Fruit fly (Drosophila melanogaster) whole organism, embryonic: Measurements from ENCODE around the gene CG14237.

Experiments used
- Adf1 ChIP-seq: fragments of 200-800 bp; sonication (Bioruptor generic); IDR thresholded peaks from 2 replicates; pipeline ENCODE4 v1.3.6; 2022; ENCODE audit warnings: missing biosample characterization, missing genetic modification characterization
- Blimp-1 ChIP-seq: fragments of 200-800 bp; sonication (Bioruptor generic); optimal IDR thresholded peaks from 3 replicates; lab custom pipeline; 2018; ENCODE audit warnings: missing biosample characterization, missing genetic modification characterization, mild to moderate bottlenecking, moderate library complexity, missing genetic modification reagents
- BtbVII ChIP-seq: fragments of 200-800 bp; sonication (Bioruptor generic); optimal IDR thresholded peaks from 3 replicates; lab custom pipeline; 2017; ENCODE audit warnings: missing biosample characterization, mild to moderate bottlenecking, missing genetic modification characterization
- CG10979 ChIP-seq: fragments of 200-800 bp; sonication (Bioruptor generic); optimal IDR thresholded peaks from 2 replicates; lab custom pipeline; 2018; ENCODE audit warnings: missing biosample characterization, mild to moderate bottlenecking, missing genetic modification characterization, moderate library complexity
- CG11696 ChIP-seq: fragments of 200-800 bp; sonication (Bioruptor generic); IDR thresholded peaks from 2 replicates; pipeline ENCODE4 v1.3.6; 2022; ENCODE audit warnings: missing biosample characterization, missing genetic modification characterization
- CG12155 ChIP-seq: fragments of 200-800 bp; sonication (Bioruptor generic); optimal IDR thresholded peaks from 3 replicates; lab custom pipeline; 2016; ENCODE audit warnings: missing biosample characterization, missing genetic modification characterization
- CG1233 ChIP-seq: fragments of 200-800 bp; sonication (Bioruptor generic); optimal IDR thresholded peaks from 4 replicates; lab custom pipeline; 2018; ENCODE audit warnings: missing biosample characterization, mild to moderate bottlenecking, missing genetic modification characterization
- CG12659 ChIP-seq: fragments of 200-800 bp; sonication (Bioruptor generic); optimal IDR thresholded peaks from 3 replicates; lab custom pipeline; 2017; ENCODE audit warnings: mild to moderate bottlenecking, missing biosample characterization, missing genetic modification reagents, missing genetic modification characterization
- CG15696 ChIP-seq: fragments of 200-800 bp; sonication (Bioruptor generic); optimal IDR thresholded peaks from 2 replicates; lab custom pipeline; 2019; ENCODE audit warnings: missing biosample characterization, mild to moderate bottlenecking, missing genetic modification characterization, moderate library complexity
- CG1647 ChIP-seq: fragments of 200-800 bp; sonication (Bioruptor generic); optimal IDR thresholded peaks from 3 replicates; lab custom pipeline; 2016; ENCODE audit warnings: missing biosample characterization, missing genetic modification characterization
- CG16779 ChIP-seq: fragments of 200-800 bp; sonication (Bioruptor generic); IDR thresholded peaks from 2 replicates; pipeline ENCODE4 v1.3.6; 2022; ENCODE audit warnings: missing biosample characterization, missing genetic modification characterization
- CG16863 ChIP-seq: fragments of 200-800 bp; sonication (Bioruptor generic); optimal IDR thresholded peaks from 3 replicates; lab custom pipeline; 2016; ENCODE audit warnings: missing biosample characterization, missing genetic modification characterization
- CG18262 ChIP-seq: fragments of 200-800 bp; optimal IDR thresholded peaks from 3 replicates; lab custom pipeline; 2019; ENCODE audit warnings: missing biosample characterization, mild to moderate bottlenecking, missing genetic modification characterization, moderate library complexity
- CG18599 ChIP-seq: fragments of 200-800 bp; sonication (Bioruptor generic); optimal IDR thresholded peaks from 3 replicates; lab custom pipeline; 2017; ENCODE audit warnings: missing biosample characterization, missing genetic modification characterization, mild to moderate bottlenecking, moderate library complexity, missing genetic modification reagents
- CG31441 ChIP-seq: fragments of 200-800 bp; sonication (Bioruptor generic); IDR thresholded peaks from 2 replicates; pipeline ENCODE4 v1.3.6; 2022; ENCODE audit warnings: missing biosample characterization, missing genetic modification characterization
- CG32532 ChIP-seq: fragments of 200-800 bp; sonication (Bioruptor generic); IDR thresholded peaks from 2 replicates; pipeline ENCODE4 v1.3.6; 2022; ENCODE audit warnings: missing biosample characterization, missing genetic modification characterization
- CG5953 ChIP-seq: fragments of 200-800 bp; sonication (Bioruptor generic); IDR thresholded peaks from 2 replicates; pipeline ENCODE4 v1.3.6; 2022; ENCODE audit warnings: missing biosample characterization, missing genetic modification characterization
- CG6272 ChIP-seq: fragments of 200-800 bp; sonication (Bioruptor generic); IDR thresholded peaks from 2 replicates; pipeline ENCODE4 v1.3.6; 2022; ENCODE audit warnings: missing biosample characterization, missing genetic modification characterization
- CG6654 ChIP-seq: fragments of 200-800 bp; sonication (Bioruptor generic); optimal IDR thresholded peaks from 2 replicates; lab custom pipeline; 2017; ENCODE audit warnings: missing biosample characterization, mild to moderate bottlenecking, missing genetic modification characterization
- CG7987 ChIP-seq: fragments of 200-800 bp; sonication (Bioruptor generic); optimal IDR thresholded peaks from 2 replicates; lab custom pipeline; 2018; ENCODE audit warnings: missing biosample characterization, mild to moderate bottlenecking, missing genetic modification characterization, moderate library complexity
- CHES-1-like ChIP-seq: fragments of 200-800 bp; sonication (Bioruptor generic); optimal IDR thresholded peaks from 2 replicates; lab custom pipeline; 2016; ENCODE audit warnings: missing biosample characterization, missing genetic modification characterization
- Dad ChIP-seq: fragments of 200-800 bp; sonication (Bioruptor generic); optimal IDR thresholded peaks from 3 replicates; lab custom pipeline; 2016; ENCODE audit warnings: missing biosample characterization, missing genetic modification characterization
- Dref ChIP-seq: fragments of 200-800 bp; sonication (Bioruptor generic); IDR thresholded peaks from 2 replicates; pipeline ENCODE4 v1.3.6; 2022; ENCODE audit warnings: missing biosample characterization, missing genetic modification characterization
- Ets65A ChIP-seq: fragments of 200-800 bp; sonication (Bioruptor generic); peaks from one replicate; lab custom pipeline; 2016; ENCODE audit warnings: missing biosample characterization, missing genetic modification characterization
- Fer3 ChIP-seq: fragments of 200-800 bp; sonication (Bioruptor generic); optimal IDR thresholded peaks from 2 replicates; lab custom pipeline; 2018; ENCODE audit warnings: missing biosample characterization, mild to moderate bottlenecking, missing genetic modification characterization, moderate library complexity
- Hmr ChIP-seq: fragments of 200-800 bp; sonication (Bioruptor generic); optimal IDR thresholded peaks from 3 replicates; lab custom pipeline; 2017; ENCODE audit warnings: mild to moderate bottlenecking, missing biosample characterization, missing genetic modification reagents, missing genetic modification characterization
- MESR4 ChIP-seq: fragments of 200-800 bp; sonication (Bioruptor generic); optimal IDR thresholded peaks from 2 replicates; lab custom pipeline; 2018; ENCODE audit warnings: missing biosample characterization, mild to moderate bottlenecking, missing genetic modification characterization, moderate library complexity
- NC2α ChIP-seq: fragments of 200-800 bp; sonication (Bioruptor generic); optimal IDR thresholded peaks from 2 replicates; lab custom pipeline; 2016; ENCODE audit warnings: missing biosample characterization, missing genetic modification characterization
- NK7.1 ChIP-seq: fragments of 200-800 bp; sonication (Bioruptor generic); optimal IDR thresholded peaks from 3 replicates; lab custom pipeline; 2016; ENCODE audit warnings: missing biosample characterization, missing genetic modification characterization
- Oaz ChIP-seq: fragments of 200-800 bp; sonication (Bioruptor generic); IDR thresholded peaks from 2 replicates; pipeline ENCODE4 v1.3.6; 2022; ENCODE audit warnings: missing biosample characterization, missing genetic modification characterization
- Rx ChIP-seq: fragments of 200-800 bp; sonication (Bioruptor generic); IDR thresholded peaks from 2 replicates; pipeline ENCODE4 v1.3.6; 2022; ENCODE audit warnings: missing biosample characterization, missing genetic modification characterization
- Spps ChIP-seq: fragments of 200-800 bp; sonication (Bioruptor generic); optimal IDR thresholded peaks from 2 replicates; lab custom pipeline; 2018; ENCODE audit warnings: missing biosample characterization, mild to moderate bottlenecking, missing genetic modification characterization
- Ssrp ChIP-seq: fragments of 200-800 bp; sonication (Bioruptor generic); optimal IDR thresholded peaks from 2 replicates; lab custom pipeline; 2018; ENCODE audit warnings: missing biosample characterization, mild to moderate bottlenecking, missing genetic modification characterization, moderate library complexity
- Xbp1 ChIP-seq: fragments of 200-800 bp; sonication (Bioruptor generic); optimal IDR thresholded peaks from 3 replicates; lab custom pipeline; 2016; ENCODE audit warnings: missing biosample characterization, mild to moderate bottlenecking, missing genetic modification characterization
- abd-A ChIP-seq: fragments of 200-800 bp; sonication (Bioruptor generic); optimal IDR thresholded peaks from 3 replicates; lab custom pipeline; 2019; ENCODE audit warnings: missing biosample characterization, mild to moderate bottlenecking, missing genetic modification characterization, moderate library complexity
- al ChIP-seq: fragments of 200-800 bp; sonication (Bioruptor generic); IDR thresholded peaks from 2 replicates; pipeline ENCODE4 v1.3.6; 2022; ENCODE audit warnings: missing biosample characterization, missing genetic modification characterization
- ara ChIP-seq: fragments of 200-800 bp; sonication (Bioruptor generic); IDR thresholded peaks from 2 replicates; pipeline ENCODE4 v1.3.6; 2022; ENCODE audit warnings: missing biosample characterization, missing genetic modification characterization
- ato ChIP-seq: fragments of 200-800 bp; sonication (Bioruptor generic); IDR thresholded peaks from 2 replicates; pipeline ENCODE4 v1.3.6; 2022; ENCODE audit warnings: missing biosample characterization, missing genetic modification characterization; ENCODE audit not compliant: partially characterized antibody
- crc ChIP-seq: fragments of 200-800 bp; sonication (Bioruptor generic); optimal IDR thresholded peaks from 2 replicates; lab custom pipeline; 2016; ENCODE audit warnings: missing biosample characterization, missing genetic modification characterization
- cwo ChIP-seq: fragments of 200-800 bp; sonication (Bioruptor generic); optimal IDR thresholded peaks from 3 replicates; lab custom pipeline; 2017; ENCODE audit warnings: missing biosample characterization, missing genetic modification characterization, mild to moderate bottlenecking, moderate library complexity, missing genetic modification reagents
- eyg ChIP-seq: fragments of 200-800 bp; sonication (Bioruptor generic); optimal IDR thresholded peaks from 3 replicates; lab custom pipeline; 2016; ENCODE audit warnings: missing biosample characterization, missing genetic modification characterization
- gro ChIP-seq: fragments of 200-800 bp; sonication (Bioruptor generic); optimal IDR thresholded peaks from 2 replicates; lab custom pipeline; 2016; ENCODE audit warnings: missing biosample characterization, missing genetic modification characterization
- ind ChIP-seq: fragments of 200-800 bp; sonication (Bioruptor generic); optimal IDR thresholded peaks from 3 replicates; lab custom pipeline; 2016; ENCODE audit warnings: missing biosample characterization, missing genetic modification characterization
- lab ChIP-seq: fragments of 200-800 bp; sonication (Bioruptor generic); optimal IDR thresholded peaks from 3 replicates; lab custom pipeline; 2017; ENCODE audit warnings: missing biosample characterization, missing genetic modification characterization, mild to moderate bottlenecking, moderate library complexity, missing genetic modification reagents
- mirr ChIP-seq: fragments of 200-800 bp; sonication (Bioruptor generic); optimal IDR thresholded peaks from 3 replicates; lab custom pipeline; 2018; ENCODE audit warnings: missing biosample characterization, mild to moderate bottlenecking, missing genetic modification characterization
- pfk ChIP-seq: fragments of 200-800 bp; sonication (Bioruptor generic); optimal IDR thresholded peaks from 2 replicates; lab custom pipeline; 2018; ENCODE audit warnings: missing biosample characterization, mild to moderate bottlenecking, missing genetic modification characterization, moderate library complexity
- sna ChIP-seq: fragments of 200-800 bp; sonication (Bioruptor generic); IDR thresholded peaks from 2 replicates; pipeline ENCODE4 v1.3.6; 2022; ENCODE audit warnings: missing biosample characterization, missing genetic modification characterization; ENCODE audit not compliant: partially characterized antibody
- so ChIP-seq: fragments of 200-800 bp; sonication (Bioruptor generic); IDR thresholded peaks from 3 replicates; pipeline ENCODE4 v1.3.6; 2022; ENCODE audit warnings: missing biosample characterization, missing genetic modification characterization
- ssp ChIP-seq: fragments of 200-800 bp; sonication (Bioruptor generic); IDR thresholded peaks from 2 replicates; pipeline ENCODE4 v1.3.6; 2022; ENCODE audit warnings: missing biosample characterization, missing genetic modification characterization
- tgo ChIP-seq: fragments of 200-800 bp; sonication (Bioruptor generic); IDR thresholded peaks from 3 replicates; pipeline ENCODE4 v1.3.6; 2022; ENCODE audit warnings: missing biosample characterization, missing genetic modification characterization
- tll ChIP-seq, 2 experiments: fragments of 200-800 bp in 1 of 2; fragments of >200 bp in 1 of 2; sonication (Bioruptor generic) in 1 of 2; optimal IDR thresholded peaks; 2 replicates each; lab custom pipeline; 2017 to 2019; ENCODE audit warnings: missing biosample characterization in 2 of 2, missing genetic modification characterization in 2 of 2, mild to moderate bottlenecking in 1 of 2, moderate library complexity in 1 of 2
- trh ChIP-seq: fragments of 200-800 bp; sonication (Bioruptor generic); optimal IDR thresholded peaks from 2 replicates; lab custom pipeline; 2016; ENCODE audit warnings: missing biosample characterization, missing genetic modification characterization

CG14237 gene

DNA sequence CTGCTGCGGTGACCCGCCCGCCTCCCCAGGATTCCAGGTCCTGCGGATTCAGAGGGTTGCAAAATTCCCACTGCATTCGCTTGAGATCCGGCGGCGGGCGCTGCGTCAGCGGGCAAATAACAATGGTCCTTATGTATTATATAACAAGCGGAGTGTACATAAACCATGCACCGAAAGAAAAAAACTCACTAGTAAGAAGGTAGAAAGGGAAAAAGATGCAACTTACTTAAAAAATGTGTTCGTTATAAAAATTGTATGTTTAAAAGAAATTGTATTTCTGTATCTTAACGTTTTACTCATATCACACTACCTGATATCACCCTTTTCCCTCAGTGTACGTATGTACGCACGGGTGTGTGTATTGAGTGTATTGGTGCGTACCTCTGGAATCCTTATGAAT, 42.5 kb downstream of the CG14237 start (continued):
- no peak for TF ChIP-seq mirr
- no peak for TF ChIP-seq Spps (tag; lab: Kevin White, UChicago)
- TF ChIP-seq so = no peak
- TF ChIP-seq Adf1 (GFP tag; lab: Robert Waterston, UW) = no peak
- no peak for TF ChIP-seq CG16863 (GFP tag; lab: Kevin White, UChicago)
- TF ChIP-seq CG18262 = no peak
- TF ChIP-seq Blimp-1 (GFP tag; lab: Kevin White, UChicago) = peak; percentile 32
- no peak for TF ChIP-seq trh
- TF ChIP-seq tll (GFP tag; optimal IDR thresholded peaks at IDR 0.05; lab: Kevin White, UChicago) = no peak
- TF ChIP-seq ind = no peak
- TF ChIP-seq BtbVII (GFP tag; lab: Kevin White, UChicago) = no peak
- TF ChIP-seq CG7987 (GFP tag; lab: Kevin White, UChicago) = no peak
- TF ChIP-seq abd-A (tag; lab: Kevin White, UChicago) = no peak
- no peak for TF ChIP-seq Dad (GFP tag; lab: Kevin White, UChicago)
- no peak for TF ChIP-seq ssp (GFP tag; lab: Robert Waterston, UW)
- TF ChIP-seq CG32532 (GFP tag; lab: Robert Waterston, UW) = no peak
- TF ChIP-seq CG10979 (tag; lab: Kevin White, UChicago) = no peak
- no peak for TF ChIP-seq sna (GFP tag; lab: Robert Waterston, UW)
- TF ChIP-seq tgo (GFP tag; lab: Robert Waterston, UW) = 0 out of 3 replicates have a peak, but pooled peaks have one; percentile 20
- TF ChIP-seq CG6654 (GFP tag; lab: Kevin White, UChicago) = no peak
- no peak for TF ChIP-seq Fer3 (tag; lab: Kevin White, UChicago)
- TF ChIP-seq CG11696 (GFP tag; lab: Robert Waterston, UW) = 0 out of 2 replicates have a peak, but pooled peaks have one; percentile 29
- TF ChIP-seq ato (GFP tag; lab: Robert Waterston, UW) = no peak
- no peak for TF ChIP-seq NC2α
- no peak for TF ChIP-seq Hmr
- TF ChIP-seq Xbp1 (GFP tag; lab: Kevin White, UChicago) = peak; percentile 3
- no peak for TF ChIP-seq Rx
- TF ChIP-seq CG16779 (GFP tag; lab: Robert Waterston, UW) = no peak
- TF ChIP-seq Oaz (GFP tag; lab: Robert Waterston, UW) = no peak
- TF ChIP-seq eyg (GFP tag; lab: Kevin White, UChicago) = no peak
- TF ChIP-seq CG12155 (GFP tag; lab: Kevin White, UChicago) = no peak
- TF ChIP-seq NK7.1 = no peak
- TF ChIP-seq CG1233 (GFP tag; lab: Kevin White, UChicago) = no peak
- TF ChIP-seq CG18599 (GFP tag; lab: Kevin White, UChicago) = peak; percentile 62
- TF ChIP-seq CHES-1-like (GFP tag; lab: Kevin White, UChicago) = no peak
- no peak for TF ChIP-seq crc
- no peak for TF ChIP-seq pfk (GFP tag; lab: Kevin White, UChicago)
- no peak for TF ChIP-seq CG5953 (GFP tag; lab: Robert Waterston, UW)
- TF ChIP-seq cwo (GFP tag; lab: Kevin White, UChicago) = no peak
- TF ChIP-seq Ets65A = peak; percentile 91
- TF ChIP-seq MESR4 (GFP tag; lab: Kevin White, UChicago) = no peak
- TF ChIP-seq CG31441 (GFP tag; lab: Robert Waterston, UW) = 0 out of 2 replicates have a peak, but pooled peaks have one; percentile 28
- TF ChIP-seq CG15696 (tag; lab: Kevin White, UChicago) = no peak
- TF ChIP-seq gro (GFP tag; lab: Kevin White, UChicago) = no peak
- no peak for TF ChIP-seq CG6272 (GFP tag; lab: Robert Waterston, UW)
- TF ChIP-seq Dref (GFP tag; lab: Robert Waterston, UW) = no peak
- no peak for TF ChIP-seq CG12659 (GFP tag; lab: Kevin White, UChicago)
- no peak for TF ChIP-seq ara (GFP tag; lab: Robert Waterston, UW)
- no peak for TF ChIP-seq al (GFP tag; lab: Robert Waterston, UW)
- TF ChIP-seq Ssrp (tag; lab: Kevin White, UChicago) = no peak
- peak; percentile 36 for TF ChIP-seq lab (GFP tag; lab: Kevin White, UChicago)
- no peak for TF ChIP-seq CG1647 (GFP tag; lab: Kevin White, UChicago)
